Worm (Caenorhabditis elegans) whole organism, L1 larva: ENCODE measurements around the gene clec-175.
A peak's percentile ranks its signal among the peaks of the same experiment; 100 is the strongest.

Experiments used
- C16A3.4 ChIP-seq: fragments of 150-350 bp; optimal IDR thresholded peaks from 2 replicates; lab custom pipeline; 2014; ENCODE audit warnings: missing biosample characterization, missing genetic modification characterization
- C34B4.2 ChIP-seq: sonication (generic microtip); optimal IDR thresholded peaks from 2 replicates; lab custom pipeline; 2017; ENCODE audit warnings: mild to moderate bottlenecking, missing genetic modification characterization, missing compliant biosample characterization
- F16B12.6 ChIP-seq: fragments of 150-350 bp; optimal IDR thresholded peaks from 2 replicates; lab custom pipeline; 2014; ENCODE audit warnings: missing biosample characterization, missing genetic modification characterization
- aly-2 ChIP-seq: fragments of 150-350 bp; optimal IDR thresholded peaks from 2 replicates; lab custom pipeline; 2014; ENCODE audit warnings: missing biosample characterization, missing genetic modification characterization
- ceh-63 ChIP-seq: fragments of 200-800 bp; sonication (Bioruptor generic); optimal IDR thresholded peaks from 2 replicates; lab custom pipeline; 2018; ENCODE audit warnings: mild to moderate bottlenecking, missing genetic modification characterization, missing compliant biosample characterization
- ceh-8 ChIP-seq: fragments of 200-800 bp; sonication (Bioruptor generic); optimal IDR thresholded peaks from 2 replicates; lab custom pipeline; 2018; ENCODE audit warnings: mild to moderate bottlenecking, missing genetic modification characterization, moderate library complexity, missing compliant biosample characterization
- ceh-90 ChIP-seq: sonication (generic microtip); optimal IDR thresholded peaks from 2 replicates; lab custom pipeline; 2016; ENCODE audit warnings: missing genetic modification characterization, missing compliant biosample characterization
- ces-1 ChIP-seq: fragments of 150-350 bp; optimal IDR thresholded peaks from 2 replicates; lab custom pipeline; 2014; ENCODE audit warnings: missing biosample characterization, missing genetic modification reagents, missing genetic modification characterization
- dpl-1 ChIP-seq, 3 experiments: fragments of 150-350 bp in 2 of 3; sonication (generic microtip) in 1 of 3; optimal IDR thresholded peaks; 2 replicates each; lab custom pipeline; 2014 to 2017; ENCODE audit warnings: missing biosample characterization in 3 of 3, missing genetic modification characterization in 3 of 3, missing genetic modification reagents in 3 of 3
- dsc-1 ChIP-seq: sonication (generic microtip); optimal IDR thresholded peaks from 2 replicates; lab custom pipeline; 2016; ENCODE audit warnings: mild to moderate bottlenecking, missing genetic modification characterization, missing compliant biosample characterization
- efl-3 ChIP-seq: fragments of 200-800 bp; sonication (Bioruptor generic); optimal IDR thresholded peaks from 2 replicates; lab custom pipeline; 2018; ENCODE audit warnings: mild to moderate bottlenecking, missing genetic modification characterization, missing compliant biosample characterization
- egl-13 ChIP-seq: sonication (generic microtip); optimal IDR thresholded peaks from 2 replicates; lab custom pipeline; 2016; ENCODE audit warnings: missing genotype, missing genetic modification reagents, missing genetic modification characterization, missing compliant biosample characterization
- elt-2 ChIP-seq: sonication (generic microtip); optimal IDR thresholded peaks from 2 replicates; lab custom pipeline; 2016; ENCODE audit warnings: missing genetic modification characterization, mild to moderate bottlenecking, inconsistent platforms, missing compliant biosample characterization, missing genetic modification reagents
- elt-3 ChIP-seq, 6 experiments: fragments of 150-350 bp in 1 of 6; sonication (generic microtip); optimal IDR thresholded peaks; 2 replicates each; lab custom pipeline; 2017 to 2018; ENCODE audit warnings: missing biosample characterization in 6 of 6, missing genetic modification characterization in 6 of 6, inconsistent platforms in 1 of 6
- fkh-8 ChIP-seq: sonication (generic microtip); optimal IDR thresholded peaks from 2 replicates; lab custom pipeline; 2016; ENCODE audit warnings: mild to moderate bottlenecking, missing genetic modification characterization, missing compliant biosample characterization
- fos-1 ChIP-seq: fragments of 150-350 bp; optimal IDR thresholded peaks from 2 replicates; lab custom pipeline; 2014; ENCODE audit warnings: missing biosample characterization, missing genetic modification characterization
- grh-1 ChIP-seq: fragments of 200-800 bp; sonication (Bioruptor generic); IDR thresholded peaks from 2 replicates; pipeline ENCODE4 v1.3.6; 2022; ENCODE audit warnings: missing genetic modification reagents, missing genetic modification characterization, missing compliant biosample characterization
- hlh-17 ChIP-seq: fragments of 200-800 bp; sonication (Bioruptor generic); optimal IDR thresholded peaks from 2 replicates; lab custom pipeline; 2018; ENCODE audit warnings: missing genetic modification characterization, mild to moderate bottlenecking, missing compliant biosample characterization, moderate library complexity, borderline replicate concordance
- hlh-4 ChIP-seq: sonication (generic microtip); optimal IDR thresholded peaks from 2 replicates; lab custom pipeline; 2016; ENCODE audit warnings: mild to moderate bottlenecking, missing genetic modification characterization, missing compliant biosample characterization
- hpl-2 ChIP-seq: fragments of 150-350 bp; optimal IDR thresholded peaks from 2 replicates; lab custom pipeline; 2014; ENCODE audit warnings: missing biosample characterization, missing genetic modification reagents, missing genetic modification characterization
- irx-1 ChIP-seq: sonication (generic microtip); optimal IDR thresholded peaks from 2 replicates; lab custom pipeline; 2016; ENCODE audit warnings: missing genetic modification characterization, missing compliant biosample characterization
- isw-1 ChIP-seq: fragments of 200-800 bp; sonication (Bioruptor generic); IDR thresholded peaks from 2 replicates; pipeline ENCODE4 v1.3.6; 2022; ENCODE audit warnings: missing genetic modification characterization, missing compliant biosample characterization
- lin-13 ChIP-seq: fragments of 150-350 bp; optimal IDR thresholded peaks from 2 replicates; lab custom pipeline; 2014; ENCODE audit warnings: missing biosample characterization, missing genetic modification reagents, missing genetic modification characterization
- lin-14 ChIP-seq: fragments of 200-800 bp; sonication (Bioruptor generic); optimal IDR thresholded peaks from 2 replicates; lab custom pipeline; 2018; ENCODE audit warnings: mild to moderate bottlenecking, missing genetic modification characterization, moderate library complexity, missing compliant biosample characterization
- lin-35 ChIP-seq, 2 experiments: fragments of 150-350 bp; optimal IDR thresholded peaks; 2 replicates each; lab custom pipeline; 2014; ENCODE audit warnings: missing biosample characterization in 2 of 2, missing genetic modification characterization in 2 of 2, missing genetic modification reagents in 2 of 2
- lin-39 ChIP-seq: fragments of 150-350 bp; optimal IDR thresholded peaks from 2 replicates; lab custom pipeline; 2014; ENCODE audit warnings: missing biosample characterization, missing genetic modification reagents, missing genetic modification characterization
- lir-3 ChIP-seq: sonication (generic microtip); optimal IDR thresholded peaks from 2 replicates; lab custom pipeline; 2016; ENCODE audit warnings: mild to moderate bottlenecking, missing genetic modification characterization, moderate library complexity, missing compliant biosample characterization; ENCODE audit not compliant: poor library complexity
- lsy-2 ChIP-seq, 2 experiments: fragments of 150-350 bp; optimal IDR thresholded peaks; 2 replicates each; lab custom pipeline; 2014; ENCODE audit warnings: missing biosample characterization in 2 of 2, missing genetic modification characterization in 2 of 2
- mdl-1 ChIP-seq, 2 experiments: fragments of 150-350 bp; optimal IDR thresholded peaks; 2 replicates each; lab custom pipeline; 2014 to 2017; ENCODE audit warnings: missing biosample characterization in 2 of 2, missing genetic modification characterization in 2 of 2, inconsistent platforms in 1 of 2
- mef-2 ChIP-seq: fragments of 150-350 bp; optimal IDR thresholded peaks from 2 replicates; lab custom pipeline; 2014; ENCODE audit warnings: missing biosample characterization, missing genetic modification characterization
- mep-1 ChIP-seq: fragments of 150-350 bp; optimal IDR thresholded peaks from 2 replicates; lab custom pipeline; 2014; ENCODE audit warnings: missing biosample characterization, missing genetic modification characterization
- nhr-12 ChIP-seq: sonication (generic microtip); optimal IDR thresholded peaks from 2 replicates; lab custom pipeline; 2017; ENCODE audit warnings: missing biosample characterization, missing genetic modification characterization
- nhr-20 ChIP-seq: sonication (generic microtip); optimal IDR thresholded peaks from 2 replicates; lab custom pipeline; 2016; ENCODE audit warnings: mild to moderate bottlenecking, missing genetic modification characterization, missing compliant biosample characterization
- nhr-237 ChIP-seq: fragments of 150-350 bp; optimal IDR thresholded peaks from 2 replicates; lab custom pipeline; 2014; ENCODE audit warnings: missing biosample characterization, missing genetic modification characterization
- nhr-71 ChIP-seq: sonication (generic microtip); optimal IDR thresholded peaks from 2 replicates; lab custom pipeline; 2016; ENCODE audit warnings: mild to moderate bottlenecking, missing genetic modification characterization, moderate library complexity, missing compliant biosample characterization
- nhr-84 ChIP-seq: sonication (generic microtip); optimal IDR thresholded peaks from 2 replicates; lab custom pipeline; 2017; ENCODE audit warnings: missing biosample characterization, missing genetic modification characterization
- nhr-85 ChIP-seq: sonication (generic microtip); peaks from one replicate; lab custom pipeline; 2016; ENCODE audit warnings: missing genetic modification characterization, inconsistent platforms, missing compliant biosample characterization
- nhr-90 ChIP-seq: sonication (generic microtip); optimal IDR thresholded peaks from 2 replicates; lab custom pipeline; 2016; ENCODE audit warnings: mild to moderate bottlenecking, missing genetic modification characterization, missing compliant biosample characterization; ENCODE audit not compliant: poor library complexity
- pag-3 ChIP-seq: sonication (generic microtip); optimal IDR thresholded peaks from 2 replicates; lab custom pipeline; 2017; ENCODE audit warnings: missing genetic modification characterization, mild to moderate bottlenecking, missing compliant biosample characterization, antibody characterized with exemption, borderline replicate concordance; ENCODE audit not compliant: insufficient read depth
- rnt-1 ChIP-seq: sonication (generic microtip); optimal IDR thresholded peaks from 2 replicates; lab custom pipeline; 2016; ENCODE audit warnings: mild to moderate bottlenecking, missing genetic modification characterization, moderate library complexity, missing compliant biosample characterization
- sup-37 ChIP-seq: fragments of 200-800 bp; sonication (Bioruptor generic); optimal IDR thresholded peaks from 2 replicates; lab custom pipeline; 2018; ENCODE audit warnings: mild to moderate bottlenecking, missing genetic modification characterization, missing compliant biosample characterization
- swsn-7 ChIP-seq: sonication (generic microtip); optimal IDR thresholded peaks from 2 replicates; lab custom pipeline; 2016; ENCODE audit warnings: missing genetic modification characterization, missing compliant biosample characterization
- tbx-2 ChIP-seq: sonication (generic microtip); optimal IDR thresholded peaks from 2 replicates; lab custom pipeline; 2016; ENCODE audit warnings: missing genetic modification characterization, missing compliant biosample characterization
- unc-62 ChIP-seq: fragments of 150-350 bp; optimal IDR thresholded peaks from 2 replicates; lab custom pipeline; 2014; ENCODE audit warnings: missing biosample characterization, missing genetic modification reagents, missing genetic modification characterization
- unc-86 ChIP-seq: sonication (generic microtip); optimal IDR thresholded peaks from 2 replicates; lab custom pipeline; 2016; ENCODE audit warnings: missing genetic modification characterization, missing compliant biosample characterization
- zag-1 ChIP-seq: fragments of 150-350 bp; optimal IDR thresholded peaks from 2 replicates; lab custom pipeline; 2014; ENCODE audit warnings: missing biosample characterization, missing genetic modification characterization
- zip-4 ChIP-seq: fragments of 200-800 bp; sonication (Bioruptor generic); optimal IDR thresholded peaks from 2 replicates; lab custom pipeline; 2018; ENCODE audit warnings: mild to moderate bottlenecking, missing genetic modification characterization, moderate library complexity, missing compliant biosample characterization
- ztf-11 ChIP-seq, 2 experiments: sonication (generic microtip); optimal IDR thresholded peaks; 2 replicates each; lab custom pipeline; 2016 to 2017; ENCODE audit warnings: missing genetic modification characterization in 2 of 2, missing biosample characterization in 1 of 2, missing compliant biosample characterization in 1 of 2

Gene clec-175

ce11 chrIV:4406054-4406539 lies 16.0 kb upstream of the clec-175 start (continued):
- TF ChIP-seq egl-13 = no peak
- TF ChIP-seq fkh-8 (tag; lab: Kevin White, UChicago) = peak; percentile 83
- TF ChIP-seq elt-3 (tag; optimal IDR thresholded peaks at IDR 0.05; lab: Kevin White, UChicago) = peak in 1 of 6 experiments; percentile 49
- peak; percentile 62 for TF ChIP-seq unc-86 (tag; lab: Kevin White, UChicago)
- TF ChIP-seq sup-37 (GFP tag; lab: Kevin White, UChicago) = peak; percentile 7
- peak; percentile 61 for TF ChIP-seq C16A3.4 (tag; lab: Kevin White, UChicago)
- peak; percentile 64 for TF ChIP-seq isw-1 (GFP tag; lab: Robert Waterston, UW)
- no peak for TF ChIP-seq nhr-237
- TF ChIP-seq irx-1 (tag; lab: Kevin White, UChicago) = no peak
- TF ChIP-seq zag-1 (tag; lab: Kevin White, UChicago) = peak; percentile 1
- TF ChIP-seq mef-2 (tag; lab: Kevin White, UChicago) = peak; percentile 12
- TF ChIP-seq hpl-2 (GFP tag; lab: Kevin White, UChicago) = no peak
- no peak for TF ChIP-seq ces-1 (GFP tag; lab: Kevin White, UChicago)
- TF ChIP-seq ceh-90 (tag; lab: Kevin White, UChicago) = no peak
- TF ChIP-seq hlh-4 (tag; lab: Kevin White, UChicago) = no peak
- TF ChIP-seq dsc-1 (tag; lab: Kevin White, UChicago) = peak; percentile 30
- no peak for TF ChIP-seq nhr-84
- peak in 1 of 2 experiments; percentile 41 for TF ChIP-seq ztf-11 (tag; optimal IDR thresholded peaks at IDR 0.05; lab: Kevin White, UChicago)
- peak; percentile 44 for TF ChIP-seq F16B12.6 (tag; lab: Kevin White, UChicago)
- no peak for TF ChIP-seq unc-62 (GFP tag; lab: Kevin White, UChicago)
- TF ChIP-seq lin-39 (tag; lab: Kevin White, UChicago) = no peak
- peak; percentile 47 to 79 for TF ChIP-seq lsy-2 (tag; optimal IDR thresholded peaks at IDR 0.05; lab: Kevin White, UChicago)
- TF ChIP-seq nhr-90 (tag; lab: Kevin White, UChicago) = peak; percentile 42
- no peak for TF ChIP-seq pag-3 (tag; lab: Kevin White, UChicago)
- TF ChIP-seq mep-1 (tag; lab: Kevin White, UChicago) = peak; percentile 51
- peak in 1 of 2 experiments; percentile 55 for TF ChIP-seq mdl-1 (tag; optimal IDR thresholded peaks at IDR 0.05; lab: Kevin White, UChicago)
- TF ChIP-seq zip-4 = no peak
- peak; percentile 37 for TF ChIP-seq aly-2
- peak; percentile 77 for TF ChIP-seq lin-13
- TF ChIP-seq nhr-85 = peak; percentile 91
- TF ChIP-seq nhr-12 = no peak

DNA sequence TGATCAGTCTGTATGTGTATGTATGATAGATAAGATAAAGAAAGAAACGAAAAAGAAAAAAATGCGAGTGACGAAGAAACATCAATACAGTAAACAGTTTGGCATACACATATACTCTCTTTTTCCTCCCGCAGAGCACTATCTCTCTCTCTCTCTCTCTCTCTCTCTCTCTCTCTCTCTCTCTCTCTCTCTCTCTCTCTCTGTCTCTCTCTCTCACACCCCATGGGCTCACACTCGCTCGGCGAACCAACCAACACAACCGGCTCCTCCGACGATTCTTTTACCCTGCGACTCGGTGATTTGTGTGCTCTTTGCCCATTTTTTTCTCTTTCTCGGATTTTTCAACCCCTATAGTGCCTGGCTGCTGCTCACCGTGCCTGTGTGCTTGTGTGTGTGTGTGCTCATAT lies 15.1 kb upstream of the clec-175 start:
- TF ChIP-seq efl-3 (no peak), ceh-63 (no peak), lin-14 (GFP tag; lab: Kevin White, UChicago) (peak; percentile 67), C16A3.4 (tag; lab: Kevin White, UChicago) (peak; percentile 3), nhr-90 (tag; lab: Kevin White, UChicago) (peak; percentile 60), lin-13 (no peak), tbx-2 (peak; percentile 40), fos-1 (tag; lab: Kevin White, UChicago) (no peak), nhr-85 (peak; percentile 54), nhr-237 (no peak), nhr-20 (tag; lab: Kevin White, UChicago) (peak; percentile 53), hlh-17 (GFP tag; lab: Kevin White, UChicago) (no peak), irx-1 (tag; lab: Kevin White, UChicago) (peak; percentile 5), grh-1 (no peak), dpl-1 (GFP tag; optimal IDR thresholded peaks at IDR 0.05; lab: Kevin White, UChicago) (peak in 1 of 3 experiments; percentile 3), elt-2 (tag; lab: Kevin White, UChicago) (peak; percentile 77), mep-1 (tag; lab: Kevin White, UChicago) (no peak), ceh-8 (no peak), nhr-71 (tag; lab: Kevin White, UChicago) (peak; percentile 68), unc-62 (GFP tag; lab: Kevin White, UChicago) (no peak), C34B4.2 (peak; percentile 48), lir-3 (tag; lab: Kevin White, UChicago) (no peak), rnt-1 (tag; lab: Kevin White, UChicago) (peak; percentile 62), pag-3 (tag; lab: Kevin White, UChicago) (no peak), sup-37 (GFP tag; lab: Kevin White, UChicago) (peak; percentile 68), isw-1 (GFP tag; lab: Robert Waterston, UW) (no peak), dsc-1 (tag; lab: Kevin White, UChicago) (no peak), lin-39 (tag; lab: Kevin White, UChicago) (no peak), hpl-2 (GFP tag; lab: Kevin White, UChicago) (no peak), swsn-7 (peak; percentile 43), lin-35 (GFP tag; optimal IDR thresholded peaks at IDR 0.05; lab: Kevin White, UChicago) (peak in 1 of 2 experiments; percentile 24)
